Fruit fly (Drosophila melanogaster): ENCODE measurements around the gene CG10561.
A peak's percentile ranks its signal among the peaks of the same experiment; 100 is the strongest.

Gene CG10561

DNA sequence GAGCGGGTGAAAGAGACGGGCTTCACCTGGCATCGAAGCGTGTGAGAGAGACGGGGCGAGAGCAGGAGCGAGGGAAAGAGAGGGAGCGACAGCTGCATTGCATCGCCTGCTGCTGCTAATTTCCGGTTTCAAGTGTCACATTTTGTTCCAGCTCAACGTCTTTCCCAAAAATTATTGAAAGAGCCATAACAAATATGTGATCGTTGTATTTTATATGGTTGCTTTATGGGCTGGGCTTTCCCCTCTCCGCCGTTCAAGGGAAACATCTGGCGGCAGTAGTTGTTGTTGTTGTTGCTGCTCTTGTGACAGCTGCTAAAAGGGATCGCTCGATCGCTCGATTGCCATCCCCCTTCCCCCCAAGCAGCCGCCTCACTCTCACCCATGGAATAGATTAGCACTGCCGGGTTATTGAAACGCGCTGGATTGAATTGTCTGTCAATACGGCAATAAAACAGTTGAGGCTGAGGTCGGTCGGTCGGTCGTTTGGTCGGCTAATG is 40.7 kb downstream of the CG10561 start (continued):
- TF ChIP-seq Stat92E (GFP tag; optimal IDR thresholded peaks at IDR 0.05) (peak in 1 of 3 experiments; percentile 64), dmrt99B (tag; optimal IDR thresholded peaks at IDR 0.05) (no peak), fd64A (GFP tag; optimal IDR thresholded peaks at IDR 0.05) (no peak), Hr51 (GFP tag; optimal IDR thresholded peaks at IDR 0.05) (no peak), Six4 (GFP tag; optimal IDR thresholded peaks at IDR 0.05) (peak; percentile 14), oc (tag; optimal IDR thresholded peaks at IDR 0.05) (peak; percentile 54), sim (GFP tag; IDR thresholded peaks at IDR 0.05) (no peak), sc (optimal IDR thresholded peaks at IDR 0.05) (no peak), sc (GFP tag; optimal IDR thresholded peaks at IDR 0.05) (peak; percentile 40), Atf6 (GFP tag; IDR thresholded peaks at IDR 0.05) (no peak), CG3726 (GFP tag; IDR thresholded peaks at IDR 0.05) (no peak), grau (tag; optimal IDR thresholded peaks at IDR 0.05) (no peak), Vsx1 (GFP tag; optimal IDR thresholded peaks at IDR 0.05) (peak; percentile 2), prd (optimal IDR thresholded peaks at IDR 0.05) (no peak), prd (GFP tag; IDR thresholded peaks at IDR 0.05) (no peak), CG12659 (GFP tag; optimal IDR thresholded peaks at IDR 0.05) (no peak), CG17328 (GFP tag; IDR thresholded peaks at IDR 0.05) (0 out of 2 replicates have a peak, but pooled peaks have one; percentile 23), CG11696 (GFP tag; IDR thresholded peaks at IDR 0.05) (0 out of 2 replicates have a peak, but pooled peaks have one; percentile 14), H2.0 (GFP tag; IDR thresholded peaks at IDR 0.05) (no peak), psq (GFP tag; optimal IDR thresholded peaks at IDR 0.05) (no peak), disco-r (GFP tag; optimal IDR thresholded peaks at IDR 0.05) (no peak)

DNA sequence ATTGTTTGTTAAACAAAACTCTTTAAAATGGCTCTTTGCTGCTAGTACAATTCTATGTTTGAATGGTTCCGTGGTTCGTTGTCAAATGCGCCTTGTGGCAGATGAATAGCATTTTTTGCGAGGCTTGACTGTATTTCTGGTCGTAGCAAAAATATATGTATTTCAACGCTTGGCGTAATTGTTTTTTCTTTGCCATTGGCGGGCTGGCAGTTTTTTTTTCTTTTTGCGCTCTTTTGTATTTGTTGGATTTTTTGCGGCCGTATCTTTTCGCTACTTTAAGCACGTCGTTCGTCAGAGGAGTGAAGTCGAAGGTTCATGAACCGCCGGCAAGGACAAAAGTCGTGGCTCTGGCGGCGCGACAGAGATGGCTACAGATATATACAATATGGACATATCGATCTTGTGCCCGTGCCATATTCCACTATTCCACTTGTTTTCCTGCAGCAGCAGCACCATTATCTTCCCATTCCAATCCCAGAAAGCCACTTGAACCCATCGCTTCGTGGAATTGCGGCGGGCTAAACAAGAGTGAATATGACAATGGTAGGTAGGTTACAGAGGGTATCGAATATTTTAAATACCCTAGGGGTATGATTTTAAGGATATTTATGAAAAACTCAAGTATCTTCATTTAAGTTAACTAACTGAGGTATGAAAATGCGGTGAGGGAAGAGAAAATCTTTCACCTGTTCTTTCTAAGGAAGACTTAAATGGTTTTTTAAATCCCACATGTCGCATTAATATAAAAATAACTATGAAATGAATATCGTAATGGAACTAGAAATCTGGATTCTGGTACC is 41.9 kb downstream of the CG10561 start:
- TF ChIP-seq CG17829 (tag; optimal IDR thresholded peaks at IDR 0.05) (no peak), CG17612 (GFP tag; IDR thresholded peaks at IDR 0.05) (no peak), CG4360 (GFP tag; IDR thresholded peaks at IDR 0.05) (0 out of 2 replicates have a peak, but pooled peaks have one; percentile 9), D19B (GFP tag; optimal IDR thresholded peaks at IDR 0.05) (peak; percentile 29), Hr3 (GFP tag; optimal IDR thresholded peaks at IDR 0.05) (no peak), Ets65A (GFP tag) (peak; percentile 33), zen (tag; optimal IDR thresholded peaks at IDR 0.05) (peak; percentile 28), pfk (GFP tag; optimal IDR thresholded peaks at IDR 0.05) (peak; percentile 92), nom (GFP tag; optimal IDR thresholded peaks at IDR 0.05) (peak; percentile 99), twi (tag; optimal IDR thresholded peaks at IDR 0.05) (peak; percentile 25), CG1792 (GFP tag; optimal IDR thresholded peaks at IDR 0.05) (no peak), Stat92E (GFP tag; optimal IDR thresholded peaks at IDR 0.05) (peak in 1 of 3 experiments; percentile 93), tll (GFP tag; optimal IDR thresholded peaks at IDR 0.05) (peak in 1 of 2 experiments; percentile 31), Lpt (GFP tag; optimal IDR thresholded peaks at IDR 0.05) (no peak), CG9727 (GFP tag; optimal IDR thresholded peaks at IDR 0.05) (peak; percentile 32), CG8924 (tag; optimal IDR thresholded peaks at IDR 0.05) (no peak), D19A (tag; optimal IDR thresholded peaks at IDR 0.05) (peak; percentile 49), ftz-f1 (GFP tag; optimal IDR thresholded peaks at IDR 0.05) (no peak), onecut (GFP tag; IDR thresholded peaks at IDR 0.05) (peak; percentile 49; the same call in 1 of the 2 replicates), D (optimal IDR thresholded peaks at IDR 0.05) (peak; percentile 16), D (GFP tag; optimal IDR thresholded peaks at IDR 0.05) (no peak), grau (tag; optimal IDR thresholded peaks at IDR 0.05) (peak; percentile 70), CG10321 (GFP tag; IDR thresholded peaks at IDR 0.05) (0 out of 2 replicates have a peak, but pooled peaks have one; percentile 15), bsh (GFP tag; optimal IDR thresholded peaks at IDR 0.05) (peak in 1 of 2 experiments; percentile 77), sens (GFP tag) (peak; percentile 56)

Measured in whole organism, embryonic.